Fruit fly (Drosophila melanogaster) whole organism, pupa: ENCODE data around the gene chm.

Experiments used
- CG10348 ChIP-seq: fragments of 200-800 bp; sonication (Bioruptor generic); IDR thresholded peaks from 2 replicates; pipeline ENCODE4 v1.3.6; 2022; ENCODE audit warnings: missing biosample characterization, missing genetic modification characterization
- CG12605 ChIP-seq: fragments of 200-800 bp; sonication (Bioruptor generic); IDR thresholded peaks from 2 replicates; pipeline ENCODE4 v1.3.6; 2022; ENCODE audit warnings: missing biosample characterization, missing genetic modification characterization
- CG13204 ChIP-seq: fragments of 200-800 bp; sonication (Bioruptor generic); optimal IDR thresholded peaks from 2 replicates; lab custom pipeline; 2018; ENCODE audit warnings: missing biosample characterization, mild to moderate bottlenecking, missing genetic modification characterization, moderate library complexity
- CG14655 ChIP-seq: fragments of 200-800 bp; sonication (Bioruptor generic); optimal IDR thresholded peaks from 3 replicates; lab custom pipeline; 2017; ENCODE audit warnings: mild to moderate bottlenecking, missing biosample characterization, missing genetic modification reagents, missing genetic modification characterization
- CG15710 ChIP-seq: fragments of 200-800 bp; sonication (Bioruptor generic); optimal IDR thresholded peaks from 2 replicates; lab custom pipeline; 2018; ENCODE audit warnings: missing biosample characterization, mild to moderate bottlenecking, missing genetic modification characterization, moderate library complexity
- CG17806 ChIP-seq: fragments of 200-800 bp; sonication (Bioruptor generic); optimal IDR thresholded peaks from 2 replicates; lab custom pipeline; 2018; ENCODE audit warnings: missing biosample characterization, mild to moderate bottlenecking, missing genetic modification characterization, moderate library complexity
- CG32121 ChIP-seq: fragments of 200-800 bp; sonication (Bioruptor generic); IDR thresholded peaks from 2 replicates; pipeline ENCODE4 v1.3.6; 2022; ENCODE audit warnings: missing biosample characterization, missing genetic modification characterization
- CG34367 ChIP-seq: fragments of 200-800 bp; sonication (Bioruptor generic); optimal IDR thresholded peaks from 2 replicates; lab custom pipeline; 2018; ENCODE audit warnings: missing biosample characterization, mild to moderate bottlenecking, missing genetic modification characterization
- CG4496 ChIP-seq: fragments of 200-800 bp; sonication (Bioruptor generic); IDR thresholded peaks from 3 replicates; pipeline ENCODE4 v1.3.6; 2022; ENCODE audit warnings: missing biosample characterization, missing genetic modification characterization
- CG8159 ChIP-seq: fragments of 200-800 bp; sonication (Bioruptor generic); optimal IDR thresholded peaks from 3 replicates; lab custom pipeline; 2018; ENCODE audit warnings: missing biosample characterization, mild to moderate bottlenecking, missing genetic modification characterization, moderate library complexity
- CG8301 ChIP-seq: fragments of 200-800 bp; sonication (Bioruptor generic); optimal IDR thresholded peaks from 2 replicates; lab custom pipeline; 2018; ENCODE audit warnings: missing biosample characterization, mild to moderate bottlenecking, missing genetic modification characterization
- CG9948 ChIP-seq: fragments of 200-800 bp; sonication (Bioruptor generic); optimal IDR thresholded peaks from 2 replicates; lab custom pipeline; 2018; ENCODE audit warnings: missing biosample characterization, mild to moderate bottlenecking, missing genetic modification characterization, moderate library complexity
- D1 ChIP-seq: fragments of 200-800 bp; sonication (Bioruptor generic); optimal IDR thresholded peaks from 2 replicates; lab custom pipeline; 2018; ENCODE audit warnings: missing biosample characterization, mild to moderate bottlenecking, missing genetic modification characterization, moderate library complexity
- EcR ChIP-seq: fragments of 200-800 bp; sonication (Bioruptor generic); optimal IDR thresholded peaks from 3 replicates; lab custom pipeline; 2019; ENCODE audit warnings: missing biosample characterization, missing genetic modification characterization, mild to moderate bottlenecking, moderate library complexity, missing genetic modification reagents
- Ets98B ChIP-seq: fragments of 200-800 bp; sonication (Bioruptor generic); IDR thresholded peaks from 2 replicates; pipeline ENCODE4 v1.3.6; 2022; ENCODE audit warnings: missing biosample characterization, missing genetic modification characterization
- Pif1A ChIP-seq: fragments of 200-800 bp; sonication (Bioruptor generic); optimal IDR thresholded peaks from 3 replicates; lab custom pipeline; 2016; ENCODE audit warnings: missing biosample characterization, missing genetic modification characterization
- Pif1B ChIP-seq: fragments of 200-800 bp; sonication (Bioruptor generic); optimal IDR thresholded peaks from 3 replicates; lab custom pipeline; 2016; ENCODE audit warnings: missing biosample characterization, missing genetic modification characterization
- Snoo ChIP-seq: fragments of 200-800 bp; sonication (Bioruptor generic); optimal IDR thresholded peaks from 3 replicates; lab custom pipeline; 2017; ENCODE audit warnings: missing biosample characterization, mild to moderate bottlenecking, missing genetic modification characterization, inconsistent platforms
- fd96Ca ChIP-seq: fragments of 200-800 bp; sonication (Bioruptor generic); IDR thresholded peaks from 3 replicates; pipeline ENCODE4 v1.3.6; 2022; ENCODE audit warnings: missing biosample characterization, missing genetic modification characterization
- gl ChIP-seq: fragments of 200-800 bp; sonication (Bioruptor generic); optimal IDR thresholded peaks from 2 replicates; lab custom pipeline; 2018; ENCODE audit warnings: missing biosample characterization, mild to moderate bottlenecking, missing genetic modification characterization
- rn ChIP-seq: fragments of 200-800 bp; sonication (Bioruptor generic); IDR thresholded peaks from 2 replicates; pipeline ENCODE4 v1.3.6; 2022; ENCODE audit warnings: missing biosample characterization, missing genetic modification characterization

chm gene

dm6 chr2L:7430313-7430712, 18.1 kb downstream of the chm start:
- no peak for TF ChIP-seq CG14655
- TF ChIP-seq Pif1B (GFP tag; lab: Kevin White, UChicago), result no peak
- no peak for TF ChIP-seq D1 (tag; lab: Kevin White, UChicago)
- TF ChIP-seq fd96Ca, result no peak
- TF ChIP-seq CG32121 (GFP tag; lab: Robert Waterston, UW), result no peak
- TF ChIP-seq, all 21 proteins: peak for 0

- TF ChIP-seq EcR (GFP tag; lab: Kevin White, UChicago) (peak; percentile 53), Pif1A (no peak)
Measured at dm6 chr2L:7431861-7432601, 19.8 kb downstream of the chm start.

DNA sequence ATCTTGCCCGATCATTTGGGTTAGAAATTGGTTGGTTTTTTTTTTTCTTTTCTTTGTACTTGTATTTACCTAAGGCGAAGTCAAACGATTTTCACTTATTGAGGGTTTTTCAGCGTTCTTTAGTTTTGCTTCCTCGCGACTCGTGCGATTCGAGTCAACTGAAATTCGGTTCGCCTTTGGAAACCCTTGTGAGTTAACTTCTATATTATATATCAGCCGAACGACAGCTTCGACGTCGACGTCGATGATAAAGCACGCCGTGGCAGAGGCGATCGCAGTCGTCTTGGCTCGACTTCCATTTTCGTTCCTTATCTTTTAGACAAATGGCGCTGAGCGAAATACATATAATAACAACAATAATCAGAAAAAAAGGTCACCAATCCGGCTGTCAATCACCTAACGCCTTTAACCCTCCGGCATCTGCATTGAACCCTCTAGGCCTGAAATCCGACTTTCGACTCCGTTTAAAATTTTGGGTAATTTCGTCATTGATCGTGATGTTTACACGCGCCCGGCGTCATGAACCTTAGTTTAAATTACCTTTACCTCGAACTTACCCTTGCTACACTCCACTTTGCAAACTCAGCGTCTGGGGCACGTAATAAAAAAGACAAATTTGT, 21.2 kb downstream of the chm start, which contains the start of gene CG5958:
TSS of gene CG5958 (minus strand) at position 180 of the 620 bp plus-strand sequence.
- TF ChIP-seq CG9948 (tag; lab: Kevin White, UChicago), result no peak
- peak; percentile 43 for TF ChIP-seq EcR (GFP tag; lab: Kevin White, UChicago)

dm6 chr2L:7433957-7434736, 21.9 kb downstream of the chm start:
- TF ChIP-seq Pif1A, result peak; percentile 49
- TF ChIP-seq CG8159 (tag; lab: Kevin White, UChicago), result no peak
- TF ChIP-seq CG32121 (GFP tag; lab: Robert Waterston, UW), result peak; percentile 49; the same call in 1 of the 2 replicates
- no peak for TF ChIP-seq gl (tag; lab: Kevin White, UChicago)
- peak; percentile 38 for TF ChIP-seq CG15710
- TF ChIP-seq CG14655, result peak; percentile 25
- TF ChIP-seq CG34367, result peak; percentile 25
- TF ChIP-seq CG17806 (tag; lab: Kevin White, UChicago), result no peak
- TF ChIP-seq Ets98B, result peak; percentile 49
- TF ChIP-seq CG4496 (GFP tag; lab: Robert Waterston, UW), result no peak

dm6 chr2L:7434737-7435356, 22.6 kb downstream of the chm start:
- TF ChIP-seq CG8159 (tag; lab: Kevin White, UChicago) (peak; percentile 37), D1 (tag; lab: Kevin White, UChicago) (no peak), fd96Ca (no peak), CG10348 (GFP tag; lab: Robert Waterston, UW) (no peak), EcR (GFP tag; lab: Kevin White, UChicago) (no peak), rn (GFP tag; lab: Robert Waterston, UW) (no peak), CG34367 (peak; percentile 35), Ets98B (peak; percentile 26; the same call in 1 of the 2 replicates), Snoo (tag; lab: Kevin White, UChicago) (peak; percentile 27), CG15710 (peak; percentile 51), Pif1A (peak; percentile 22), CG4496 (GFP tag; lab: Robert Waterston, UW) (no peak; the same call in 1 of the 3 replicates), CG9948 (tag; lab: Kevin White, UChicago) (no peak), Pif1B (GFP tag; lab: Kevin White, UChicago) (peak; percentile 13), CG14655 (peak; percentile 48), CG17806 (tag; lab: Kevin White, UChicago) (peak; percentile 31), CG32121 (GFP tag; lab: Robert Waterston, UW) (peak; percentile 47), gl (tag; lab: Kevin White, UChicago) (peak; percentile 41), CG13204 (no peak), CG8301 (tag; lab: Kevin White, UChicago) (peak; percentile 28), CG12605 (GFP tag; lab: Robert Waterston, UW) (peak; percentile 57)

DNA sequence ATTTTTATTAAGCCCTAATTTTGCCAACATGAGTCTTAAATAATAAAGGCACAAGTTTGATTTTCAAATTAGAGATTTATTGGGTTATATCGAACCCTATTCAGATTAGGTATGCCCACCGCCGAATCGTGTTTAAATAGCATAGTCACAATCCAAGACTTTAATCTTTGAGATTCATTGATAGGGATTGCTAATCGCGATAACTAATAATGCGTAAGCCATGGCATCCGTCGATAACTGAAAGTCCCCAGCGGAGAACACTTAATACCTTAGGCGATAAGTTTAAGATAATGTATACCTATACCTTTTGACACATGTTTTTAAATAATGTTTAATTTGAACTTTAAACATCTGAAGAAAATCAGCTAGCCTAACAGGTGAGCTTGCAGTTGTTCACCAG, 23.3 kb downstream of the chm start:
- TF ChIP-seq CG10348 (GFP tag; lab: Robert Waterston, UW), result no peak
- TF ChIP-seq Snoo (tag; lab: Kevin White, UChicago), result no peak
- no peak for TF ChIP-seq CG32121 (GFP tag; lab: Robert Waterston, UW)
- no peak for TF ChIP-seq rn (GFP tag; lab: Robert Waterston, UW)
- TF ChIP-seq gl (tag; lab: Kevin White, UChicago), result no peak
- TF ChIP-seq EcR (GFP tag; lab: Kevin White, UChicago), result no peak
- TF ChIP-seq CG12605 (GFP tag; lab: Robert Waterston, UW), result no peak
- no peak for TF ChIP-seq D1 (tag; lab: Kevin White, UChicago)
- no peak for TF ChIP-seq Pif1A
- TF ChIP-seq CG14655, result no peak
- no peak for TF ChIP-seq CG4496 (GFP tag; lab: Robert Waterston, UW)
- TF ChIP-seq Ets98B, result no peak
- no peak for TF ChIP-seq CG15710
- TF ChIP-seq CG13204, result no peak
- TF ChIP-seq CG17806 (tag; lab: Kevin White, UChicago), result no peak
